Worm (Caenorhabditis elegans) whole organism, mixed stage, embryonic: ENCODE measurements around the gene K02G10.5.

Source experiments
- M03D4.4 ChIP-seq: sonication (generic microtip); optimal IDR thresholded peaks from 2 replicates; lab custom pipeline; 2017; ENCODE audit warnings: mild to moderate bottlenecking, missing genetic modification characterization, missing compliant biosample characterization
- bed-3 ChIP-seq: fragments of 200-800 bp; sonication (Bioruptor generic); optimal IDR thresholded peaks from 3 replicates; lab custom pipeline; 2018; ENCODE audit warnings: mild to moderate bottlenecking, missing genetic modification characterization, moderate library complexity, missing compliant biosample characterization
- blmp-1 ChIP-seq: fragments of 150-350 bp; optimal IDR thresholded peaks from 2 replicates; lab custom pipeline; 2014; ENCODE audit warnings: missing biosample characterization, missing genetic modification characterization
- ceh-39 ChIP-seq: fragments of 150-350 bp; optimal IDR thresholded peaks from 2 replicates; lab custom pipeline; 2014; ENCODE audit warnings: missing biosample characterization, missing genetic modification characterization
- ceh-43 ChIP-seq: fragments of 200-800 bp; sonication (Bioruptor generic); optimal IDR thresholded peaks from 2 replicates; lab custom pipeline; 2018; ENCODE audit warnings: mild to moderate bottlenecking, missing genetic modification characterization, moderate library complexity, missing compliant biosample characterization
- ceh-83 ChIP-seq: fragments of 200-800 bp; sonication (Bioruptor generic); optimal IDR thresholded peaks from 2 replicates; lab custom pipeline; 2018; ENCODE audit warnings: mild to moderate bottlenecking, missing genetic modification characterization, missing compliant biosample characterization
- ces-1 ChIP-seq: fragments of 150-350 bp; optimal IDR thresholded peaks from 2 replicates; lab custom pipeline; 2014; ENCODE audit warnings: missing biosample characterization, missing genetic modification reagents, missing genetic modification characterization
- cnd-1 ChIP-seq: fragments of 200-800 bp; sonication (Bioruptor generic); optimal IDR thresholded peaks from 2 replicates; lab custom pipeline; 2018; ENCODE audit warnings: mild to moderate bottlenecking, missing genetic modification characterization, missing compliant biosample characterization
- drap-1 ChIP-seq: fragments of 200-800 bp; sonication (Bioruptor generic); optimal IDR thresholded peaks from 3 replicates; lab custom pipeline; 2018; ENCODE audit warnings: mild to moderate bottlenecking, missing genetic modification characterization, missing compliant biosample characterization
- elt-1 ChIP-seq: sonication (generic microtip); optimal IDR thresholded peaks from 2 replicates; lab custom pipeline; 2017; ENCODE audit warnings: missing genetic modification characterization, mild to moderate bottlenecking, missing compliant biosample characterization, antibody characterized with exemption, moderate library complexity, borderline replicate concordance; ENCODE audit not compliant: insufficient read depth
- elt-3 ChIP-seq: fragments of 150-350 bp; optimal IDR thresholded peaks from 2 replicates; lab custom pipeline; 2014; ENCODE audit warnings: missing biosample characterization, missing genetic modification characterization
- flh-1 ChIP-seq: fragments of 200-800 bp; sonication (Bioruptor generic); optimal IDR thresholded peaks from 2 replicates; lab custom pipeline; 2018; ENCODE audit warnings: mild to moderate bottlenecking, missing genetic modification characterization, moderate library complexity, missing compliant biosample characterization
- ham-2 ChIP-seq: fragments of 200-800 bp; sonication (Bioruptor generic); optimal IDR thresholded peaks from 2 replicates; lab custom pipeline; 2018; ENCODE audit warnings: mild to moderate bottlenecking, missing genetic modification characterization, missing compliant biosample characterization
- hlh-1 ChIP-seq: fragments of 150-350 bp; optimal IDR thresholded peaks from 2 replicates; lab custom pipeline; 2014; ENCODE audit warnings: missing biosample characterization, missing genetic modification reagents, missing genetic modification characterization
- lin-13 ChIP-seq: fragments of 150-350 bp; optimal IDR thresholded peaks from 2 replicates; lab custom pipeline; 2014; ENCODE audit warnings: missing biosample characterization, missing genetic modification characterization
- lin-32 ChIP-seq: fragments of 200-800 bp; sonication (Bioruptor generic); optimal IDR thresholded peaks from 2 replicates; lab custom pipeline; 2018; ENCODE audit warnings: mild to moderate bottlenecking, missing genetic modification characterization, missing compliant biosample characterization
- lsy-2 ChIP-seq: fragments of 150-350 bp; optimal IDR thresholded peaks from 2 replicates; lab custom pipeline; 2014; ENCODE audit warnings: missing biosample characterization, missing genetic modification characterization
- mab-5 ChIP-seq: fragments of 150-350 bp; optimal IDR thresholded peaks from 2 replicates; lab custom pipeline; 2014; ENCODE audit warnings: missing biosample characterization, missing genetic modification characterization
- mep-1 ChIP-seq: fragments of 150-350 bp; optimal IDR thresholded peaks from 2 replicates; lab custom pipeline; 2017; ENCODE audit warnings: missing biosample characterization, missing genetic modification reagents, missing genetic modification characterization, inconsistent platforms
- mls-2 ChIP-seq: sonication (generic microtip); optimal IDR thresholded peaks from 2 replicates; lab custom pipeline; 2016; ENCODE audit warnings: mild to moderate bottlenecking, missing genetic modification characterization, moderate library complexity, missing compliant biosample characterization
- nhr-12 ChIP-seq: fragments of 150-350 bp; optimal IDR thresholded peaks from 2 replicates; lab custom pipeline; 2014; ENCODE audit warnings: missing biosample characterization, missing genetic modification characterization
- nhr-2 ChIP-seq: fragments of 150-350 bp; optimal IDR thresholded peaks from 2 replicates; lab custom pipeline; 2014; ENCODE audit warnings: missing biosample characterization, missing genetic modification characterization
- nhr-237 ChIP-seq: fragments of 150-350 bp; optimal IDR thresholded peaks from 2 replicates; lab custom pipeline; 2014; ENCODE audit warnings: missing biosample characterization, missing genetic modification characterization
- nhr-28 ChIP-seq: fragments of 150-350 bp; optimal IDR thresholded peaks from 2 replicates; lab custom pipeline; 2014; ENCODE audit warnings: missing biosample characterization, missing genetic modification characterization
- nhr-76 ChIP-seq: sonication (generic microtip); optimal IDR thresholded peaks from 2 replicates; lab custom pipeline; 2017; ENCODE audit warnings: missing biosample characterization, missing genetic modification characterization
- pha-4 ChIP-seq: fragments of 150-350 bp; optimal IDR thresholded peaks from 2 replicates; lab custom pipeline; 2018; ENCODE audit warnings: missing biosample characterization, missing genetic modification reagents, missing genetic modification characterization
- sem-2 ChIP-seq: fragments of 200-800 bp; sonication (Bioruptor generic); optimal IDR thresholded peaks from 2 replicates; lab custom pipeline; 2018; ENCODE audit warnings: mild to moderate bottlenecking, missing genetic modification characterization, missing compliant biosample characterization
- snpc-4 ChIP-seq: fragments of 150-350 bp; optimal IDR thresholded peaks from 2 replicates; lab custom pipeline; 2014; ENCODE audit warnings: missing biosample characterization, missing genetic modification characterization
- sptf-1 ChIP-seq: sonication (generic microtip); optimal IDR thresholded peaks from 2 replicates; lab custom pipeline; 2017; ENCODE audit warnings: mild to moderate bottlenecking, missing genetic modification characterization, moderate library complexity, missing compliant biosample characterization
- tbx-8 ChIP-seq: fragments of 200-800 bp; sonication (Bioruptor generic); optimal IDR thresholded peaks from 2 replicates; lab custom pipeline; 2018; ENCODE audit warnings: mild to moderate bottlenecking, missing genetic modification characterization, moderate library complexity, missing compliant biosample characterization
- unc-120 ChIP-seq: sonication (generic microtip); optimal IDR thresholded peaks from 2 replicates; lab custom pipeline; 2017; ENCODE audit warnings: missing genetic modification characterization, missing compliant biosample characterization; ENCODE audit not compliant: poor library complexity, severe bottlenecking
- unc-39 ChIP-seq: fragments of 150-350 bp; optimal IDR thresholded peaks from 2 replicates; lab custom pipeline; 2014; ENCODE audit warnings: missing biosample characterization, missing genetic modification characterization
- unc-62 ChIP-seq: fragments of 150-350 bp; optimal IDR thresholded peaks from 2 replicates; lab custom pipeline; 2014; ENCODE audit warnings: missing biosample characterization, missing genetic modification reagents, missing genetic modification characterization
- zip-8 ChIP-seq: fragments of 150-350 bp; optimal IDR thresholded peaks from 2 replicates; lab custom pipeline; 2014; ENCODE audit warnings: missing biosample characterization, missing genetic modification characterization
- ztf-11 ChIP-seq: fragments of 150-350 bp; optimal IDR thresholded peaks from 2 replicates; lab custom pipeline; 2014; ENCODE audit warnings: missing biosample characterization, missing genetic modification characterization

Gene K02G10.5

DNA sequence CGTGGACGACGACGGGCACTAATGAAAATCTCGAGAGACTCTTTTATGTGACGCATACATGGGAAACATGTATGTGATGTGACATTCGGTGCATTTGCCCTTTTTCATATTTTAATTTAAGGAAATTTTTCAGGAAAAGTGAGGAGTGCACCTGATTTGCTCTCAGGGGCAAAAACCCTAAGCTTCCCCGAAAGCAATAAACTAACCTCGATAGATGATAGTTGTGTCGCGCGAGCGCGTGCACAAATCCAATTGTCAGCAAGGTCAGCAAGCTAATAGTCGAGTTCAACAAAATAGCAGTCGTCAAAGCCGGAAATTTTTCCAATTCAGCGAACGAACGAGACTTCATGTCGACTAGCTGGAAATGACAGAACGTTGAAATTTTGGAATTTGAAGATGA lies 27.1 kb upstream of the K02G10.5 start:
- TF ChIP-seq nhr-28 (tag; lab: Kevin White, UChicago) (no peak), ces-1 (GFP tag; lab: Kevin White, UChicago) (peak; percentile 66)
- TF ChIP-seq, all 35 proteins: peak for 1

ce11 chrX:4715107-4715506 lies 24.1 kb upstream of the K02G10.5 start, which contains the start of gene rpl-25.1:
Gene rpl-25.1, plus strand, starts transcription at chrX:4715178.
- TF ChIP-seq lsy-2 (no peak), mls-2 (tag; lab: Kevin White, UChicago) (no peak), flh-1 (GFP tag; lab: Kevin White, UChicago) (no peak), unc-39 (tag; lab: Kevin White, UChicago) (no peak), elt-1 (tag; lab: Kevin White, UChicago) (no peak), nhr-2 (tag; lab: Kevin White, UChicago) (no peak)

DNA sequence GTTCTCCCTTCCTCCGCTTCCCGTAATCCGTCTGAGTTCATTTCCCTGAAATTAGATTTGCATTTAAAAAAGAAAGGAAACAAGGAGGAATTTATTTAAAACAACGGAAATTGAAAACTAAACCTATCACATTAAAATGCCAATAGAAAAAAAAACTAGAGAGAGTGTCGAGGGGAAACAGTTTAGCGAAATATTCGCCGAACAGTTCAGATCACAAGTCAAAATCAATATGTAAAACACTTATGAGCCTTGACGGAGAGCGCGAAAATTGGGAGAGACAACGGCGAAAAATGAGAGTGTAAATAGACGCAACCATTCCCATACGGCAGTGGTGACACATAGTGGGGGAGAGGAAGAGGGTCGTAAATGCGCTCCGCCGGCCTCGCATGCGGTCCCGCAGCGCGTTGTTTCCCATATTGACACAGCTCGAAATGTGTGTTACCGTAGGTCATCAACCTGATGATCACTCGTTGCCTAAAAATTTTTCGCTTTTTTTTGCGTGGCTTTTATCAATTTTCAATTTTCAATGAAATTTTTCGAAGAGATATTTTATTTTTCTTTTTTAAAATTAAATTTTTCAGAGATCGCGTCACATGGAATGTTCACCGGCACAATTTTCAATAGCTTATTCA lies 20.8 kb upstream of the K02G10.5 start, which contains the start of the genes dnj-14 and glit-1:
Gene dnj-14, minus strand, starts transcription at position 51 of the 632 bp plus-strand sequence.
Gene glit-1, plus strand, starts transcription at position 582 of the 632 bp plus-strand sequence.
- no peak for TF ChIP-seq blmp-1 (tag; lab: Kevin White, UChicago)
- TF ChIP-seq lin-32, result no peak
- TF ChIP-seq ham-2 (GFP tag; lab: Kevin White, UChicago), result no peak
- no peak for TF ChIP-seq tbx-8
- peak; percentile 70 for TF ChIP-seq drap-1 (GFP tag; lab: Kevin White, UChicago)
- no peak for TF ChIP-seq elt-3 (tag; lab: Kevin White, UChicago)
- TF ChIP-seq mls-2 (tag; lab: Kevin White, UChicago), result peak; percentile 62
- peak; percentile 72 for TF ChIP-seq sptf-1
- peak; percentile 57 for TF ChIP-seq cnd-1
- no peak for TF ChIP-seq nhr-12 (tag; lab: Kevin White, UChicago)
- no peak for TF ChIP-seq elt-1 (tag; lab: Kevin White, UChicago)
- TF ChIP-seq bed-3 (GFP tag; lab: Kevin White, UChicago), result peak; percentile 3
- peak; percentile 72 for TF ChIP-seq hlh-1 (tag; lab: Kevin White, UChicago)
- peak; percentile 100 for TF ChIP-seq pha-4 (tag; lab: Kevin White, UChicago)
- peak; percentile 30 for TF ChIP-seq nhr-28 (tag; lab: Kevin White, UChicago)
- peak; percentile 87 for TF ChIP-seq mep-1 (tag; lab: Kevin White, UChicago)
- TF ChIP-seq nhr-76 (tag; lab: Kevin White, UChicago), result no peak
- TF ChIP-seq ceh-43 (GFP tag; lab: Kevin White, UChicago), result no peak
- TF ChIP-seq mab-5 (tag; lab: Kevin White, UChicago), result no peak
- peak; percentile 68 for TF ChIP-seq nhr-237 (tag; lab: Kevin White, UChicago)
- TF ChIP-seq ceh-39 (tag; lab: Kevin White, UChicago), result peak; percentile 47
- TF ChIP-seq unc-39 (tag; lab: Kevin White, UChicago), result no peak
- no peak for TF ChIP-seq sem-2
- TF ChIP-seq ztf-11, result peak; percentile 56
- TF ChIP-seq zip-8 (tag; lab: Kevin White, UChicago), result no peak
- TF ChIP-seq flh-1 (GFP tag; lab: Kevin White, UChicago), result no peak
- no peak for TF ChIP-seq nhr-2 (tag; lab: Kevin White, UChicago)
- TF ChIP-seq lin-13, result peak; percentile 92
- peak; percentile 86 for TF ChIP-seq unc-120
- peak; percentile 74 for TF ChIP-seq M03D4.4 (tag; lab: Kevin White, UChicago)
- TF ChIP-seq snpc-4, result no peak
- TF ChIP-seq lsy-2, result peak; percentile 97
- peak; percentile 17 for TF ChIP-seq ceh-83 (GFP tag; lab: Kevin White, UChicago)
- peak; percentile 67 for TF ChIP-seq ces-1 (GFP tag; lab: Kevin White, UChicago)
- peak; percentile 77 for TF ChIP-seq unc-62 (GFP tag; lab: Kevin White, UChicago)
- TF ChIP-seq, all 35 proteins: peak for 19
